Fruit fly (Drosophila melanogaster) S2 (cell line): ENCODE results near the gene Gclc.

ENCODE experiments used
- CG8478 ChIP-seq: fragments of >200 bp; optimal IDR thresholded peaks from 2 replicates; lab custom pipeline; 2018
- CTCF ChIP-seq, 2 experiments: fragments of >200 bp; optimal IDR thresholded peaks; 2 replicates each; lab custom pipeline; 2018

dm6 chrX:8145501-8146157 lies 29.7 kb upstream of the Gclc start, which contains the start of the genes alpha-PheRS and CG2129:
- no peak for TF ChIP-seq CTCF (optimal IDR thresholded peaks at IDR 0.05; lab: Kevin White, UChicago)
- no peak for TF ChIP-seq CG8478
